Worm (Caenorhabditis elegans) whole organism, L3 larva: Measurements from ENCODE around the gene spp-13.

Source experiments
- ZK546.5 ChIP-seq: sonication (generic microtip); optimal IDR thresholded peaks from 2 replicates; lab custom pipeline; 2017; ENCODE audit warnings: missing biosample characterization, missing genetic modification characterization
- ama-1 ChIP-seq: fragments of 150-350 bp; optimal IDR thresholded peaks from 2 replicates; lab custom pipeline; 2018
- ceh-16 ChIP-seq: sonication (generic microtip); optimal IDR thresholded peaks from 2 replicates; lab custom pipeline; 2017; ENCODE audit warnings: missing biosample characterization, missing genetic modification characterization
- ceh-9 ChIP-seq: sonication (generic microtip); optimal IDR thresholded peaks from 2 replicates; lab custom pipeline; 2018; ENCODE audit warnings: missing biosample characterization, missing genetic modification characterization
- egl-5 ChIP-seq: fragments of 150-350 bp; optimal IDR thresholded peaks from 2 replicates; lab custom pipeline; 2017; ENCODE audit warnings: missing biosample characterization, missing genetic modification reagents, missing genetic modification characterization, inconsistent platforms
- elt-1 ChIP-seq: fragments of 150-350 bp; optimal IDR thresholded peaks from 2 replicates; lab custom pipeline; 2014; ENCODE audit warnings: missing biosample characterization, missing genetic modification characterization
- elt-2 ChIP-seq: sonication (generic microtip); optimal IDR thresholded peaks from 2 replicates; lab custom pipeline; 2016; ENCODE audit warnings: missing genetic modification reagents, mild to moderate bottlenecking, missing genetic modification characterization, missing compliant biosample characterization
- fkh-10 ChIP-seq: sonication (generic microtip); optimal IDR thresholded peaks from 2 replicates; lab custom pipeline; 2017; ENCODE audit warnings: missing biosample characterization, missing genetic modification reagents, missing genetic modification characterization
- fos-1 ChIP-seq: fragments of 150-350 bp; optimal IDR thresholded peaks from 2 replicates; lab custom pipeline; 2014; ENCODE audit warnings: missing biosample characterization, missing genetic modification characterization
- hmg-11 ChIP-seq: sonication (generic microtip); optimal IDR thresholded peaks from 2 replicates; lab custom pipeline; 2016; ENCODE audit warnings: missing genetic modification characterization, missing compliant biosample characterization
- jun-1 ChIP-seq: fragments of 150-350 bp; optimal IDR thresholded peaks from 2 replicates; lab custom pipeline; 2014; ENCODE audit warnings: missing biosample characterization, missing genetic modification reagents, missing genetic modification characterization
- lin-15B ChIP-seq: fragments of 150-350 bp; optimal IDR thresholded peaks from 2 replicates; lab custom pipeline; 2014; ENCODE audit warnings: missing biosample characterization, missing genetic modification characterization
- lin-39 ChIP-seq: fragments of 150-350 bp; optimal IDR thresholded peaks from 2 replicates; lab custom pipeline; 2018; ENCODE audit warnings: missing biosample characterization, missing genetic modification reagents, missing genetic modification characterization
- lsy-12 ChIP-seq: sonication (generic microtip); optimal IDR thresholded peaks from 2 replicates; lab custom pipeline; 2016; ENCODE audit warnings: mild to moderate bottlenecking, missing genetic modification characterization, missing compliant biosample characterization
- mml-1 ChIP-seq: fragments of 150-350 bp; sonication (generic microtip); optimal IDR thresholded peaks from 3 replicates; lab custom pipeline; 2014; ENCODE audit warnings: missing biosample characterization, missing genetic modification characterization
- nfya-1 ChIP-seq: sonication (generic microtip); optimal IDR thresholded peaks from 2 replicates; lab custom pipeline; 2017; ENCODE audit warnings: missing genetic modification characterization, mild to moderate bottlenecking, missing compliant biosample characterization, antibody characterized with exemption, moderate library complexity; ENCODE audit not compliant: insufficient read depth
- nhr-11 ChIP-seq: fragments of 150-350 bp; optimal IDR thresholded peaks from 2 replicates; lab custom pipeline; 2014; ENCODE audit warnings: missing biosample characterization, missing genetic modification characterization
- nhr-12 ChIP-seq: fragments of 150-350 bp; optimal IDR thresholded peaks from 2 replicates; lab custom pipeline; 2014; ENCODE audit warnings: missing biosample characterization, missing genetic modification characterization
- nhr-23 ChIP-seq: fragments of 150-350 bp; optimal IDR thresholded peaks from 2 replicates; lab custom pipeline; 2014; ENCODE audit warnings: missing biosample characterization, missing genetic modification reagents, missing genetic modification characterization
- nhr-237 ChIP-seq: fragments of 150-350 bp; optimal IDR thresholded peaks from 2 replicates; lab custom pipeline; 2014; ENCODE audit warnings: missing biosample characterization, missing genetic modification characterization
- nhr-25 ChIP-seq: sonication (generic microtip); optimal IDR thresholded peaks from 2 replicates; lab custom pipeline; 2017; ENCODE audit warnings: missing biosample characterization, missing genetic modification characterization
- nhr-43 ChIP-seq: sonication (generic microtip); optimal IDR thresholded peaks from 2 replicates; lab custom pipeline; 2016; ENCODE audit warnings: mild to moderate bottlenecking, missing genetic modification characterization, missing compliant biosample characterization; ENCODE audit not compliant: poor library complexity, severe bottlenecking
- nhr-67 ChIP-seq: fragments of 150-350 bp; optimal IDR thresholded peaks from 2 replicates; lab custom pipeline; 2014; ENCODE audit warnings: missing biosample characterization, missing genetic modification characterization
- nhr-76 ChIP-seq: fragments of 150-350 bp; sonication (generic microtip); optimal IDR thresholded peaks from 5 replicates; lab custom pipeline; 2014; ENCODE audit warnings: missing biosample characterization, missing genetic modification characterization
- pha-4 ChIP-seq: fragments of 150-350 bp; optimal IDR thresholded peaks from 2 replicates; lab custom pipeline; 2014; ENCODE audit warnings: missing biosample characterization, missing genetic modification reagents, missing genetic modification characterization
- pqm-1 ChIP-seq: fragments of 150-350 bp; optimal IDR thresholded peaks from 2 replicates; lab custom pipeline; 2017; ENCODE audit warnings: missing biosample characterization, missing genetic modification characterization, inconsistent platforms
- sea-2 ChIP-seq: fragments of 150-350 bp; sonication (generic microtip); optimal IDR thresholded peaks from 4 replicates; lab custom pipeline; 2014; ENCODE audit warnings: missing biosample characterization, missing genetic modification reagents, missing genetic modification characterization
- skn-1 ChIP-seq: fragments of 150-350 bp; optimal IDR thresholded peaks from 2 replicates; lab custom pipeline; 2014; ENCODE audit warnings: missing biosample characterization, missing genetic modification characterization
- snpc-4 ChIP-seq: fragments of 150-350 bp; optimal IDR thresholded peaks from 2 replicates; lab custom pipeline; 2014; ENCODE audit warnings: missing biosample characterization, missing genetic modification characterization
- tbx-2 ChIP-seq: sonication (generic microtip); optimal IDR thresholded peaks from 2 replicates; lab custom pipeline; 2016; ENCODE audit warnings: mild to moderate bottlenecking, missing genetic modification characterization, missing compliant biosample characterization
- unc-39 ChIP-seq: sonication (generic microtip); optimal IDR thresholded peaks from 4 replicates; lab custom pipeline; 2017; ENCODE audit warnings: missing biosample characterization, missing genetic modification characterization
- unc-62 ChIP-seq: fragments of 150-350 bp; sonication (generic microtip); optimal IDR thresholded peaks from 4 replicates; lab custom pipeline; 2014; ENCODE audit warnings: missing biosample characterization, missing genetic modification reagents, missing genetic modification characterization
- zag-1 ChIP-seq: fragments of 150-350 bp; optimal IDR thresholded peaks from 2 replicates; lab custom pipeline; 2014; ENCODE audit warnings: missing biosample characterization, missing genetic modification characterization
- ztf-11 ChIP-seq: fragments of 150-350 bp; optimal IDR thresholded peaks from 2 replicates; lab custom pipeline; 2014; ENCODE audit warnings: missing biosample characterization, missing genetic modification characterization

spp-13 gene

DNA sequence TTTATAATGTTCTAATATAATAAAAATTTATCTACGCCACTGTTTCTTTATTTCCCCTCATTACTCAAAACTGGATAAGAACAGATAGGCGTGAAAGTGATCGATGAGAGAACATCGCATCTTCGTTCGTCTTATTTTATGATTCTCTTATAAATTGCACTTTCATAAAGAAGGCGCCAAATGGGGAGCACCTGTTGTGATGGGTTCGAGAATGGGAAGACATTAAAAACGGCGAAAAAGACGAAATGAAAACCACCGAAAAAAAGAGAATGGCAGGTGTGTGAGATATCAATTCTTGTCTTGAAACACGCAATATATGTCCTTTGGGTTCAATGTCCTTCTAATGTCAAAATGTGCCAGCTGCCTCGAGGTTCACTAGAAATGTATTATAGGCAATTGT, 24.0 kb downstream of the spp-13 start:
- TF ChIP-seq nhr-12 (tag; lab: Kevin White, UChicago) (no peak), ceh-9 (tag; lab: Kevin White, UChicago) (no peak), skn-1 (tag; lab: Kevin White, UChicago) (no peak), elt-2 (tag; lab: Kevin White, UChicago) (no peak), nhr-25 (tag; lab: Kevin White, UChicago) (no peak), ZK546.5 (tag; lab: Kevin White, UChicago) (no peak), lin-15B (tag; lab: Kevin White, UChicago) (no peak)

- TF ChIP-seq nhr-43 (tag; lab: Kevin White, UChicago) (no peak), ceh-16 (tag; lab: Kevin White, UChicago) (no peak), nhr-67 (tag; lab: Kevin White, UChicago) (no peak), nhr-11 (tag; lab: Kevin White, UChicago) (no peak), pqm-1 (tag; lab: Kevin White, UChicago) (peak; percentile 54), elt-2 (tag; lab: Kevin White, UChicago) (peak; percentile 17), nhr-76 (no peak), mml-1 (tag; lab: Kevin White, UChicago) (no peak), skn-1 (tag; lab: Kevin White, UChicago) (no peak), ama-1 (lab: Kevin White, UChicago) (no peak), sea-2 (GFP tag; lab: Kevin White, UChicago) (no peak), nfya-1 (tag; lab: Kevin White, UChicago) (no peak), nhr-237 (tag; lab: Kevin White, UChicago) (no peak)
Observed at ce11 chrX:8392539-8392996, 25.8 kb downstream of the spp-13 start, which contains the start of gene wrk-1. Gene wrk-1 (minus strand): TSS chrX:8392589.

DNA sequence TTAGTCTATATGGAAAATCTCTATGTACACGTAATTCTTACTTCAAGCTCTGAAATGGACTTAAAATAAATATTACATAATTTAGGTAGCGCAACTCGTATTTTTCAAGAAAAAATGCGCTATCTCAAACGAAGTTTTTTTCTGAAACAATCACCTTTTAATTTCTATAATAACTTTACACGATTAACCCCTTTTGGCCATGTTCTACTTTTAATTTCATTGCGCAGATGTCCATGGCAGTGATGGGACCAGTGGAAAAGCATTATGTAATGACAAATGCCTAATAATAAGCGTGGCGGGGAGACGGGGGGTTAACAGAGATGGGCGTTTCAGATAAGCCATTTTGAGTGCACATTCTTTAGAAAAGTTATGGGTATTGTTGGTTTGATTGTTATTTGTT, 26.8 kb downstream of the spp-13 start:
- TF ChIP-seq ama-1 (lab: Kevin White, UChicago) (no peak), lin-15B (tag; lab: Kevin White, UChicago) (no peak), nhr-43 (tag; lab: Kevin White, UChicago) (no peak), fos-1 (tag; lab: Kevin White, UChicago) (no peak), skn-1 (tag; lab: Kevin White, UChicago) (no peak), nhr-11 (tag; lab: Kevin White, UChicago) (no peak), unc-39 (tag; lab: Kevin White, UChicago) (no peak), fkh-10 (no peak), pqm-1 (tag; lab: Kevin White, UChicago) (no peak), unc-62 (GFP tag; lab: Kevin White, UChicago) (no peak), nhr-237 (tag; lab: Kevin White, UChicago) (no peak), snpc-4 (tag; lab: Kevin White, UChicago) (no peak), elt-1 (tag; lab: Kevin White, UChicago) (no peak), ceh-9 (tag; lab: Kevin White, UChicago) (no peak)

- TF ChIP-seq nhr-25 (tag; lab: Kevin White, UChicago) (no peak), lin-39 (tag; lab: Kevin White, UChicago) (peak; percentile 81)
Observed at ce11 chrX:8390508-8390907, 27.8 kb downstream of the spp-13 start.

- TF ChIP-seq nhr-76 (no peak), lin-39 (tag; lab: Kevin White, UChicago) (peak; percentile 75), fos-1 (tag; lab: Kevin White, UChicago) (no peak), pqm-1 (tag; lab: Kevin White, UChicago) (peak; percentile 46), sea-2 (GFP tag; lab: Kevin White, UChicago) (no peak), nhr-23 (tag; lab: Kevin White, UChicago) (no peak), elt-2 (tag; lab: Kevin White, UChicago) (peak; percentile 16), zag-1 (no peak), egl-5 (tag; lab: Kevin White, UChicago) (peak; percentile 34), lsy-12 (tag; lab: Kevin White, UChicago) (peak; percentile 45), ztf-11 (tag; lab: Kevin White, UChicago) (no peak), hmg-11 (tag; lab: Kevin White, UChicago) (peak; percentile 71), pha-4 (tag; lab: Kevin White, UChicago) (peak; percentile 60), tbx-2 (peak; percentile 8), jun-1 (peak; percentile 12), nfya-1 (tag; lab: Kevin White, UChicago) (peak; percentile 54)
Observed at ce11 chrX:8386068-8386851, 32.1 kb downstream of the spp-13 start.
